Worm (Caenorhabditis elegans): Measurements from ENCODE around the gene popl-7.

The popl-7 gene

ce11 chrIV:13348592-13348991 is 21.9 kb upstream of the popl-7 start, which contains the start of gene W02A2.12 (continued):
- TF ChIP-seq dpl-1 (GFP tag; optimal IDR thresholded peaks at IDR 0.05) (no peak), B0336.3 (GFP tag; IDR thresholded peaks at IDR 0.05) (no peak), lsl-1 (GFP tag; optimal IDR thresholded peaks at IDR 0.05) (no peak), nhr-27 (tag; optimal IDR thresholded peaks at IDR 0.05) (no peak), nhr-120 (GFP tag; IDR thresholded peaks at IDR 0.05) (no peak), C17E4.6 (GFP tag; IDR thresholded peaks at IDR 0.05) (no peak), F39B2.1 (GFP tag; IDR thresholded peaks at IDR 0.05) (no peak), madf-6 (GFP tag; IDR thresholded peaks at IDR 0.05) (peak; percentile 42; the same call in 1 of the 2 replicates), B0035.1 (tag; optimal IDR thresholded peaks at IDR 0.05) (no peak), attf-6 (GFP tag; IDR thresholded peaks at IDR 0.05) (peak; percentile 72), Y53G8AR.9 (GFP tag; conservative IDR thresholded peaks at IDR 0.05) (0 out of 2 replicates have a peak, but pooled peaks have one; percentile 46), madf-3 (GFP tag; IDR thresholded peaks at IDR 0.05) (0 out of 2 replicates have a peak, but pooled peaks have one; percentile 25), akir-1 (GFP tag; optimal IDR thresholded peaks at IDR 0.05) (no peak), hrde-1 (tag; optimal IDR thresholded peaks at IDR 0.05; ENCODE audit: borderline replicate concordance) (no peak), tbp1 (GFP tag; optimal IDR thresholded peaks at IDR 0.05) (no peak), let-607 (tag; optimal IDR thresholded peaks at IDR 0.05) (no peak), lin-35 (GFP tag; optimal IDR thresholded peaks at IDR 0.05) (no peak), mcd-1 (GFP tag; IDR thresholded peaks at IDR 0.05) (no peak; the same call in 1 of the 2 replicates), snpc-4 (GFP tag; optimal IDR thresholded peaks at IDR 0.05) (no peak), snpc-4 (tag; optimal IDR thresholded peaks at IDR 0.05) (peak in 1 of 4 experiments; percentile 18), ceh-100 (GFP tag; IDR thresholded peaks at IDR 0.05) (no peak), xnd-1 (tag; optimal IDR thresholded peaks at IDR 0.05) (no peak), fkh-3 (tag; optimal IDR thresholded peaks at IDR 0.05) (no peak), athp-1 (tag; optimal IDR thresholded peaks at IDR 0.05) (peak; percentile 72), unc-130 (GFP tag; optimal IDR thresholded peaks at IDR 0.05) (no peak), lin-54 (GFP tag; optimal IDR thresholded peaks at IDR 0.05) (no peak), cebp-1 (GFP tag; IDR thresholded peaks at IDR 0.05) (no peak), cebp-1 (tag; optimal IDR thresholded peaks at IDR 0.05) (peak; percentile 25), F10E7.11 (tag; optimal IDR thresholded peaks at IDR 0.05) (peak; percentile 19), ets-4 (GFP tag; optimal IDR thresholded peaks at IDR 0.05) (no peak), ceh-79 (tag; optimal IDR thresholded peaks at IDR 0.05) (no peak)

ce11 chrIV:13353143-13353773 is 17.2 kb upstream of the popl-7 start, which contains the start of the genes rec-8 and mex-5:
rec-8 (minus strand) TSS chrIV:13353193.
mex-5 (plus strand) TSS chrIV:13353723.
- TF ChIP-seq akir-1 (GFP tag; optimal IDR thresholded peaks at IDR 0.05) (no peak), rpc-1 (optimal IDR thresholded peaks at IDR 0.05) (no peak), rpc-1 (tag; optimal IDR thresholded peaks at IDR 0.05) (peak; percentile 12), madf-6 (GFP tag; IDR thresholded peaks at IDR 0.05) (peak; percentile 98), ceh-100 (GFP tag; IDR thresholded peaks at IDR 0.05) (no peak), tbp1 (GFP tag; optimal IDR thresholded peaks at IDR 0.05) (peak; percentile 53), D2030.7 (GFP tag; IDR thresholded peaks at IDR 0.05) (peak; percentile 89), let-607 (tag; optimal IDR thresholded peaks at IDR 0.05) (no peak), sea-2 (GFP tag; IDR thresholded peaks at IDR 0.05) (no peak), Y95B8A.8 (GFP tag; IDR thresholded peaks at IDR 0.05) (peak; percentile 68; the same call in 1 of the 2 replicates), lsy-27 (tag; optimal IDR thresholded peaks at IDR 0.05; ENCODE audit: borderline replicate concordance, insufficient read depth) (no peak), die-1 (tag; optimal IDR thresholded peaks at IDR 0.05) (no peak), mes-4 (tag; optimal IDR thresholded peaks at IDR 0.05) (no peak), madf-8 (GFP tag; conservative IDR thresholded peaks at IDR 0.05) (peak; percentile 94), chd-7 (tag; optimal IDR thresholded peaks at IDR 0.05) (no peak), athp-1 (tag; optimal IDR thresholded peaks at IDR 0.05) (peak; percentile 31), attf-6 (GFP tag; IDR thresholded peaks at IDR 0.05) (peak; percentile 83), cebp-2 (GFP tag; IDR thresholded peaks at IDR 0.05) (no peak), Y67H2A.10 (GFP tag; conservative IDR thresholded peaks at IDR 0.05) (no peak), Y53F4B.3 (GFP tag; IDR thresholded peaks at IDR 0.05) (no peak), rcor-1 (GFP tag; IDR thresholded peaks at IDR 0.05) (peak; percentile 28; the same call in 1 of the 2 replicates), sdz-38 (tag; optimal IDR thresholded peaks at IDR 0.05) (no peak), bed-2 (GFP tag; IDR thresholded peaks at IDR 0.05) (no peak), let-526 (GFP tag; IDR thresholded peaks at IDR 0.05) (no peak)

All from whole organism, young adult.